Fruit fly (Drosophila melanogaster) whole organism, prepupa: Measurements from ENCODE around the gene CG15353.

Source experiments
- Blimp-1 ChIP-seq: fragments of 200-800 bp; sonication (Bioruptor generic); optimal IDR thresholded peaks from 3 replicates; lab custom pipeline; 2017; ENCODE audit warnings: missing biosample characterization, missing genetic modification characterization, mild to moderate bottlenecking, moderate library complexity, missing genetic modification reagents
- CG10631 ChIP-seq: fragments of 200-800 bp; sonication (Bioruptor generic); optimal IDR thresholded peaks from 2 replicates; lab custom pipeline; 2016; ENCODE audit warnings: missing biosample characterization, missing genetic modification characterization
- CG10669 ChIP-seq: fragments of 200-800 bp; sonication (Bioruptor generic); optimal IDR thresholded peaks from 3 replicates; lab custom pipeline; 2018; ENCODE audit warnings: missing biosample characterization, mild to moderate bottlenecking, missing genetic modification characterization, moderate library complexity
- CG11902 ChIP-seq: fragments of 200-800 bp; sonication (Bioruptor generic); optimal IDR thresholded peaks from 3 replicates; lab custom pipeline; 2016; ENCODE audit warnings: missing biosample characterization, missing genetic modification characterization
- CG15336 ChIP-seq: fragments of 200-800 bp; sonication (Bioruptor generic); IDR thresholded peaks from 2 replicates; pipeline ENCODE4 v1.3.6; 2022; ENCODE audit warnings: missing biosample characterization, missing genetic modification characterization
- CG16779 ChIP-seq: fragments of 200-800 bp; sonication (Bioruptor generic); optimal IDR thresholded peaks from 3 replicates; lab custom pipeline; 2017; ENCODE audit warnings: missing biosample characterization, mild to moderate bottlenecking, missing genetic modification characterization
- CG3032 ChIP-seq: fragments of 200-800 bp; optimal IDR thresholded peaks from 2 replicates; lab custom pipeline; 2019; ENCODE audit warnings: missing biosample characterization, mild to moderate bottlenecking, missing genetic modification characterization, moderate library complexity
- CG31627 ChIP-seq: fragments of 200-800 bp; sonication (Bioruptor generic); optimal IDR thresholded peaks from 3 replicates; lab custom pipeline; 2016; ENCODE audit warnings: missing biosample characterization, missing genetic modification characterization
- CG32006 ChIP-seq: fragments of 200-800 bp; sonication (Bioruptor generic); optimal IDR thresholded peaks from 3 replicates; lab custom pipeline; 2017; ENCODE audit warnings: missing biosample characterization, mild to moderate bottlenecking, missing genetic modification characterization
- CG34406 ChIP-seq: fragments of 200-800 bp; sonication (Bioruptor generic); optimal IDR thresholded peaks from 3 replicates; lab custom pipeline; 2016; ENCODE audit warnings: missing biosample characterization, missing genetic modification characterization
- CG3919 ChIP-seq: fragments of 200-800 bp; sonication (Bioruptor generic); optimal IDR thresholded peaks from 3 replicates; lab custom pipeline; 2016; ENCODE audit warnings: missing biosample characterization, missing genetic modification characterization
- CG4318 ChIP-seq: fragments of 200-800 bp; sonication (Bioruptor generic); optimal IDR thresholded peaks from 3 replicates; lab custom pipeline; 2017; ENCODE audit warnings: missing biosample characterization, mild to moderate bottlenecking, missing genetic modification characterization
- CG6276 ChIP-seq: fragments of 200-800 bp; sonication (Bioruptor generic); optimal IDR thresholded peaks from 2 replicates; lab custom pipeline; 2017; ENCODE audit warnings: missing biosample characterization, mild to moderate bottlenecking, missing genetic modification characterization
- CG6792 ChIP-seq: fragments of 200-800 bp; sonication (Bioruptor generic); optimal IDR thresholded peaks from 3 replicates; lab custom pipeline; 2016; ENCODE audit warnings: missing biosample characterization, missing genetic modification characterization
- CG6808 ChIP-seq: fragments of 200-800 bp; sonication (Bioruptor generic); optimal IDR thresholded peaks from 3 replicates; lab custom pipeline; 2017; ENCODE audit warnings: missing biosample characterization, missing genetic modification characterization, mild to moderate bottlenecking, moderate library complexity, missing genetic modification reagents
- CG6854 ChIP-seq: fragments of 200-800 bp; sonication (Bioruptor generic); optimal IDR thresholded peaks from 2 replicates; lab custom pipeline; 2017; ENCODE audit warnings: missing biosample characterization, mild to moderate bottlenecking, missing genetic modification characterization
- CG8319 ChIP-seq: fragments of 200-800 bp; sonication (Bioruptor generic); optimal IDR thresholded peaks from 3 replicates; lab custom pipeline; 2016; ENCODE audit warnings: missing biosample characterization, missing genetic modification characterization
- CG9139 ChIP-seq: fragments of 200-800 bp; sonication (Bioruptor generic); optimal IDR thresholded peaks from 3 replicates; lab custom pipeline; 2017; ENCODE audit warnings: missing biosample characterization, mild to moderate bottlenecking, missing genetic modification characterization
- Eip75B ChIP-seq: fragments of 200-800 bp; sonication (Bioruptor generic); optimal IDR thresholded peaks from 3 replicates; lab custom pipeline; 2016; ENCODE audit warnings: missing biosample characterization, missing genetic modification characterization
- Eip78C ChIP-seq: fragments of 200-800 bp; sonication (Bioruptor generic); peaks from one replicate; lab custom pipeline; 2016; ENCODE audit warnings: missing biosample characterization, missing genetic modification characterization
- Eip93F ChIP-seq: fragments of 200-800 bp; sonication (Bioruptor generic); optimal IDR thresholded peaks from 2 replicates; lab custom pipeline; 2016; ENCODE audit warnings: missing biosample characterization, mild to moderate bottlenecking, missing genetic modification characterization
- Ets21C ChIP-seq: fragments of 200-800 bp; sonication (Bioruptor generic); optimal IDR thresholded peaks from 3 replicates; lab custom pipeline; 2016; ENCODE audit warnings: missing biosample characterization, missing genetic modification characterization
- Gug ChIP-seq: fragments of 200-800 bp; sonication (Bioruptor generic); IDR thresholded peaks from 2 replicates; pipeline ENCODE4 v1.3.6; 2022; ENCODE audit warnings: missing biosample characterization, missing genetic modification characterization
- Hr38 ChIP-seq: sonication (Bioruptor generic); optimal IDR thresholded peaks from 2 replicates; lab custom pipeline; 2016; ENCODE audit warnings: missing biosample characterization, missing genetic modification characterization
- Hr39 ChIP-seq: fragments of 200-800 bp; sonication (Bioruptor generic); optimal IDR thresholded peaks from 2 replicates; lab custom pipeline; 2016; ENCODE audit warnings: missing biosample characterization, missing genetic modification characterization
- Lpt ChIP-seq: fragments of 200-800 bp; sonication (Bioruptor generic); optimal IDR thresholded peaks from 3 replicates; lab custom pipeline; 2016; ENCODE audit warnings: missing biosample characterization, missing genetic modification characterization
- Met ChIP-seq: fragments of 200-800 bp; sonication (Bioruptor generic); optimal IDR thresholded peaks from 3 replicates; lab custom pipeline; 2016; ENCODE audit warnings: missing biosample characterization, missing genetic modification characterization
- Smox ChIP-seq: fragments of 200-800 bp; sonication (Bioruptor generic); optimal IDR thresholded peaks from 3 replicates; lab custom pipeline; 2016; ENCODE audit warnings: missing biosample characterization, missing genetic modification characterization
- achi ChIP-seq: fragments of 200-800 bp; sonication (Bioruptor generic); optimal IDR thresholded peaks from 3 replicates; lab custom pipeline; 2016; ENCODE audit warnings: missing biosample characterization, missing genetic modification characterization
- acj6 ChIP-seq: fragments of 200-800 bp; sonication (Bioruptor generic); optimal IDR thresholded peaks from 3 replicates; lab custom pipeline; 2016; ENCODE audit warnings: missing biosample characterization, missing genetic modification characterization
- cyc ChIP-seq: fragments of 200-800 bp; sonication (Bioruptor generic); optimal IDR thresholded peaks from 3 replicates; lab custom pipeline; 2016; ENCODE audit warnings: missing biosample characterization, missing genetic modification characterization
- dac ChIP-seq: fragments of 200-800 bp; sonication (Bioruptor generic); optimal IDR thresholded peaks from 2 replicates; lab custom pipeline; 2017; ENCODE audit warnings: missing biosample characterization, mild to moderate bottlenecking, missing genetic modification characterization
- dsx ChIP-seq: fragments of 200-800 bp; optimal IDR thresholded peaks from 3 replicates; lab custom pipeline; 2019; ENCODE audit warnings: missing biosample characterization, mild to moderate bottlenecking, missing genetic modification characterization, moderate library complexity; ENCODE audit not compliant: poor library complexity, severe bottlenecking
- eg ChIP-seq: fragments of 200-800 bp; sonication (Bioruptor generic); IDR thresholded peaks from 3 replicates; pipeline ENCODE4 v1.3.6; 2022; ENCODE audit warnings: missing biosample characterization, missing genetic modification characterization
- esn ChIP-seq: fragments of 200-800 bp; sonication (Bioruptor generic); optimal IDR thresholded peaks from 2 replicates; lab custom pipeline; 2016; ENCODE audit warnings: missing biosample characterization, mild to moderate bottlenecking, missing genetic modification characterization, moderate library complexity
- fd59A ChIP-seq: fragments of 200-800 bp; sonication (Bioruptor generic); optimal IDR thresholded peaks from 2 replicates; lab custom pipeline; 2017; ENCODE audit warnings: missing biosample characterization, mild to moderate bottlenecking, missing genetic modification characterization, missing genetic modification reagents
- lz ChIP-seq: fragments of 200-800 bp; sonication (Bioruptor generic); optimal IDR thresholded peaks from 3 replicates; lab custom pipeline; 2016; ENCODE audit warnings: missing biosample characterization, missing genetic modification characterization
- net ChIP-seq: fragments of 200-800 bp; sonication (Bioruptor generic); optimal IDR thresholded peaks from 3 replicates; lab custom pipeline; 2016; ENCODE audit warnings: missing biosample characterization, missing genetic modification characterization
- pdm3 ChIP-seq: fragments of 200-800 bp; sonication (Bioruptor generic); optimal IDR thresholded peaks from 3 replicates; lab custom pipeline; 2016; ENCODE audit warnings: missing biosample characterization, missing genetic modification characterization
- svp ChIP-seq: fragments of 200-800 bp; sonication (Bioruptor generic); peaks from one replicate; lab custom pipeline; 2016; ENCODE audit warnings: missing biosample characterization, missing genetic modification characterization
- topi ChIP-seq: fragments of 200-800 bp; sonication (Bioruptor generic); optimal IDR thresholded peaks from 3 replicates; lab custom pipeline; 2016; ENCODE audit warnings: missing biosample characterization, missing genetic modification characterization
- vri ChIP-seq: fragments of 200-800 bp; sonication (Bioruptor generic); optimal IDR thresholded peaks from 3 replicates; lab custom pipeline; 2016; ENCODE audit warnings: missing biosample characterization, mild to moderate bottlenecking, missing genetic modification characterization

Gene CG15353

dm6 chr2L:1989278-1989918 lies 17.6 kb downstream of the CG15353 start (continued):
- no peak for TF ChIP-seq cyc (GFP tag; lab: Kevin White, UChicago)
- TF ChIP-seq topi (GFP tag; lab: Kevin White, UChicago), result no peak
- no peak for TF ChIP-seq Hr39 (GFP tag; lab: Kevin White, UChicago)
- TF ChIP-seq CG6854 (GFP tag; lab: Kevin White, UChicago), result no peak
- no peak for TF ChIP-seq CG6792 (GFP tag; lab: Kevin White, UChicago)
- no peak for TF ChIP-seq CG32006 (GFP tag; lab: Kevin White, UChicago)
- TF ChIP-seq Eip75B (GFP tag; lab: Kevin White, UChicago), result no peak
- no peak for TF ChIP-seq CG34406
- peak; percentile 99 for TF ChIP-seq svp
- TF ChIP-seq CG6808 (GFP tag; lab: Kevin White, UChicago), result peak; percentile 15
- no peak for TF ChIP-seq eg (GFP tag; lab: Robert Waterston, UW)
- TF ChIP-seq Smox (GFP tag; lab: Kevin White, UChicago), result peak; percentile 10
- no peak for TF ChIP-seq fd59A (GFP tag; lab: Kevin White, UChicago)
- no peak for TF ChIP-seq Hr38 (GFP tag; lab: Kevin White, UChicago)
- TF ChIP-seq esn, result peak; percentile 20
- no peak for TF ChIP-seq CG8319 (GFP tag; lab: Kevin White, UChicago)
- TF ChIP-seq Met, result peak; percentile 37
- no peak for TF ChIP-seq Lpt (GFP tag; lab: Kevin White, UChicago)
- no peak for TF ChIP-seq CG15336 (GFP tag; lab: Robert Waterston, UW)
- TF ChIP-seq vri (GFP tag; lab: Kevin White, UChicago), result peak; percentile 59
- TF ChIP-seq CG3032, result no peak
- no peak for TF ChIP-seq CG16779 (tag; lab: Kevin White, UChicago)
- peak; percentile 35 for TF ChIP-seq Eip78C
- no peak for TF ChIP-seq pdm3 (GFP tag; lab: Kevin White, UChicago)
- TF ChIP-seq CG10631 (GFP tag; lab: Kevin White, UChicago), result no peak
- TF ChIP-seq dsx (GFP tag; lab: Kevin White, UChicago), result peak; percentile 11
- no peak for TF ChIP-seq CG9139
- no peak for TF ChIP-seq achi
- TF ChIP-seq CG6276, result no peak
- TF ChIP-seq lz, result no peak
- no peak for TF ChIP-seq CG3919 (GFP tag; lab: Kevin White, UChicago)
- no peak for TF ChIP-seq Blimp-1
- TF ChIP-seq Ets21C, result no peak
- peak; percentile 26 for TF ChIP-seq CG31627 (GFP tag; lab: Kevin White, UChicago)
- peak; percentile 23 for TF ChIP-seq net (GFP tag; lab: Kevin White, UChicago)
- no peak for TF ChIP-seq dac (GFP tag; lab: Kevin White, UChicago)
- no peak for TF ChIP-seq acj6 (GFP tag; lab: Kevin White, UChicago)
- TF ChIP-seq CG11902, result no peak
- TF ChIP-seq Gug, result no peak
- no peak for TF ChIP-seq CG10669 (GFP tag; lab: Kevin White, UChicago)

DNA sequence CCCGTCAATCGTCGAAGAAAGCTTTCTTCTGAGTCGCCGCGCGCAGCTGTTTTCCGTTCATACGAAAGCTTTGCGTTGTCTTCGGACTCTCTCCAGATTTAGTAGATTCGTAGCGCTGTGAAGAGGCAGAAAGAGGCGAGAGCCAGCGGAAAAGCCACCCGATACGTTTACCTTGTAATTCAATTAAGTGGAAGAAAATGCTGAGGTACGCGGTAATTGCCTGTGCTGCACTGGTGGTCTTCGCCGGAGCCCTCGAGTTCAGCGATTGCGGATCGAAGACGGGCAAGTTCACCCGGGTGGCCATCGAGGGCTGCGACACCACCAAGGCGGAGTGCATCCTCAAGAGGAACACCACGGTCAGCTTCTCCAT lies 18.8 kb downstream of the CG15353 start, which contains the start of gene Npc2a:
Gene Npc2a, plus strand, starts transcription at position 99 of the 370 bp plus-strand sequence.
- TF ChIP-seq Hr39 (GFP tag; lab: Kevin White, UChicago), result no peak
- peak; percentile 3 for TF ChIP-seq CG3919 (GFP tag; lab: Kevin White, UChicago)
- peak; percentile 63 for TF ChIP-seq svp
- no peak for TF ChIP-seq esn
- peak; percentile 28 for TF ChIP-seq Eip78C
- TF ChIP-seq CG4318 (GFP tag; lab: Kevin White, UChicago), result no peak
- TF ChIP-seq Eip93F (GFP tag; lab: Kevin White, UChicago), result no peak
- TF ChIP-seq Lpt (GFP tag; lab: Kevin White, UChicago), result no peak
- TF ChIP-seq CG15336 (GFP tag; lab: Robert Waterston, UW), result no peak
